Worm (Caenorhabditis elegans) whole organism, L3 larva: ENCODE measurements around the gene dnj-22.

Experiments
- ZK546.5 ChIP-seq: sonication (generic microtip); optimal IDR thresholded peaks from 2 replicates; lab custom pipeline; 2017; ENCODE audit warnings: missing biosample characterization, missing genetic modification characterization
- ceh-82 ChIP-seq: fragments of 150-350 bp; optimal IDR thresholded peaks from 2 replicates; lab custom pipeline; 2014; ENCODE audit warnings: missing biosample characterization, missing genetic modification characterization
- elt-3 ChIP-seq, 3 experiments: fragments of 150-350 bp in 1 of 3; sonication (generic microtip) in 2 of 3; optimal IDR thresholded peaks; 2 replicates in 2 of 3; 4 replicates in 1 of 3; lab custom pipeline; 2014 to 2017; ENCODE audit warnings: missing biosample characterization in 3 of 3, missing genetic modification characterization in 3 of 3
- fkh-2 ChIP-seq: fragments of 150-350 bp; optimal IDR thresholded peaks from 2 replicates; lab custom pipeline; 2014; ENCODE audit warnings: missing biosample characterization, missing genetic modification reagents, missing genetic modification characterization
- fos-1 ChIP-seq: fragments of 150-350 bp; optimal IDR thresholded peaks from 2 replicates; lab custom pipeline; 2014; ENCODE audit warnings: missing biosample characterization, missing genetic modification characterization
- hmg-11 ChIP-seq: sonication (generic microtip); optimal IDR thresholded peaks from 2 replicates; lab custom pipeline; 2016; ENCODE audit warnings: missing genetic modification characterization, missing compliant biosample characterization
- jun-1 ChIP-seq: fragments of 150-350 bp; optimal IDR thresholded peaks from 2 replicates; lab custom pipeline; 2014; ENCODE audit warnings: missing biosample characterization, missing genetic modification reagents, missing genetic modification characterization
- lin-39 ChIP-seq: fragments of 150-350 bp; optimal IDR thresholded peaks from 2 replicates; lab custom pipeline; 2018; ENCODE audit warnings: missing biosample characterization, missing genetic modification reagents, missing genetic modification characterization
- nhr-11 ChIP-seq: fragments of 150-350 bp; optimal IDR thresholded peaks from 2 replicates; lab custom pipeline; 2014; ENCODE audit warnings: missing biosample characterization, missing genetic modification characterization
- nhr-237 ChIP-seq: fragments of 150-350 bp; optimal IDR thresholded peaks from 2 replicates; lab custom pipeline; 2014; ENCODE audit warnings: missing biosample characterization, missing genetic modification characterization
- nhr-77 ChIP-seq: fragments of 150-350 bp; optimal IDR thresholded peaks from 2 replicates; lab custom pipeline; 2014; ENCODE audit warnings: missing biosample characterization, missing genetic modification characterization
- snpc-4 ChIP-seq: fragments of 150-350 bp; optimal IDR thresholded peaks from 2 replicates; lab custom pipeline; 2014; ENCODE audit warnings: missing biosample characterization, missing genetic modification characterization
- ztf-11 ChIP-seq: fragments of 150-350 bp; optimal IDR thresholded peaks from 2 replicates; lab custom pipeline; 2014; ENCODE audit warnings: missing biosample characterization, missing genetic modification characterization

DNA sequence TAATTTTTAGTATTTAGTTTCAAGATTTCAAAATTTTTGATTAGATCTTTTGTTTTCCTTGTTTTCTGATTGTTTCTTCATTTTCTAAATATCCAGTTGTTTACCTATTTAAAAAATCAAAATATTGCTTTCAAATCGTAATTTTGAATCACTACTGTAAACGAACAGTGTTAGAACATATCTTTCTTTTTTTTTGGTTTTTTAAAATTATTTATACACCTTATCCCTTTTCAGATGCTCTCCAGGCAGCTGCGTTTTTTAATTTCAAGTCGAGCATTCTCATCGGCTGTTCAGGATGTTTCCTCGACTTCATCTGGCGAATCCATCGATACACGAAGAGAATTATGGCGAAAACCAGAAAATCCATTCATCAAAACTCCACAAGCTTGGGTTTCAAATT lies 5.1 kb upstream of the dnj-22 start, which contains the start of gene mrpl-4:
- TF ChIP-seq ceh-82 (tag; lab: Kevin White, UChicago): no peak
- no peak for TF ChIP-seq nhr-77 (tag; lab: Kevin White, UChicago)
- no peak for TF ChIP-seq hmg-11 (tag; lab: Kevin White, UChicago)
- no peak for TF ChIP-seq snpc-4
- TF ChIP-seq nhr-11: no peak
- TF ChIP-seq elt-3 (tag; optimal IDR thresholded peaks at IDR 0.05; lab: Kevin White, UChicago): no peak
- no peak for TF ChIP-seq fos-1
- no peak for TF ChIP-seq ztf-11 (tag; lab: Kevin White, UChicago)
- no peak for TF ChIP-seq jun-1 (tag; lab: Kevin White, UChicago)
- TF ChIP-seq fkh-2 (tag; lab: Kevin White, UChicago): no peak
- TF ChIP-seq lin-39 (tag; lab: Kevin White, UChicago): no peak
- TF ChIP-seq ZK546.5: no peak
- TF ChIP-seq nhr-237 (tag; lab: Kevin White, UChicago): no peak
